Worm (Caenorhabditis elegans): Measurements from ENCODE around the gene C54F6.19.

- TF ChIP-seq hlh-30 (tag; optimal IDR thresholded peaks at IDR 0.05; ENCODE audit: insufficient read depth) (no peak), C38D4.7 (GFP tag; optimal IDR thresholded peaks at IDR 0.05) (no peak), ceh-14 (tag; optimal IDR thresholded peaks at IDR 0.05) (no peak)
These were observed 2.2 kb downstream of the C54F6.19 start, which contains the start of gene ftn-1 for ce11 chrV:7547479-7547878.

All from whole organism, late embryonic.